Worm (Caenorhabditis elegans) whole organism, dauer: ENCODE measurements around the gene srsx-33.

Source experiments
- unc-62 ChIP-seq: sonication (generic microtip); optimal IDR thresholded peaks from 2 replicates; lab custom pipeline; 2017; ENCODE audit warnings: missing biosample characterization, missing genetic modification reagents, missing genetic modification characterization

The srsx-33 gene

DNA sequence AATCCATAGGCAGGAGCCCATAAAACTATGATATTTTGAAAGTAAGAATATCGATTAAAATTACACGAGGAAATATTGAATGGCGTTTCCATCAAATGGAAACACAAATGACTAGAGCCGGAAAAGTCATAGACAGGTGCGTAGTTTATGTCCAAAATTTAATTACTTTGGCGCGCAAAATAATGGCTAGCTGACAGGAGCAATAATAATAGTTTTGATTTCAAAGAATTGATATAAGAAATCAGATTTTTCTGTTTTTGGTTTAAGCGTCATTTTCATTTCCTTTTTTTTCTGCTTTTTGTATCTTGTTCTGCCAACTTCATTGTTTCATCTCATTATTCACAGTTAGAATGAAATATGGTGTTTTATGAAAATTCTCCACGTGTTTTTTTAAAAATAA, 10.7 kb upstream of the srsx-33 start, which contains the start of gene F07B10.4:
F07B10.4 (minus strand) TSS at position 101 of the 400 bp plus-strand sequence.
- TF ChIP-seq unc-62 (GFP tag; lab: Kevin White, UChicago): no peak

DNA sequence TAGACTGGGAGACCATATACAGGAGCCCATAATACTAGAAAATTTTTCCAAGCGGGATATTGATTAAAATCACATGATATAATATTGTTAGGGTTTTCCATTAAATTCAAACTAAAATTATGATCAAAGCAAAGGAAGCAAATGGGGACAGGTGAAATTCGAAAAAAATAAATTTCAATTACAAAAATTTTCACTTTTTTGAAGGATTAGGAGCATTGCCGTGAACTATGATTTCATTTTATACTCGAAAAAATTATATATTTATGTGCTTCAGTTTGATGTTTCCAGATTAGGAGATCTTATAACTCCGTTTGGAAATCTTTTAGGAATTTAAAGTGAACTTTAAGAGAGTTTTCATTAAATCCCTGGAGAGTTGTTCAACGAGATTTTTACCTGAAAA, 8.3 kb upstream of the srsx-33 start, which contains the start of gene F07B10.7:
F07B10.7 (minus strand) TSS at position 101 of the 400 bp plus-strand sequence.
- no peak for TF ChIP-seq unc-62 (GFP tag; lab: Kevin White, UChicago)

DNA sequence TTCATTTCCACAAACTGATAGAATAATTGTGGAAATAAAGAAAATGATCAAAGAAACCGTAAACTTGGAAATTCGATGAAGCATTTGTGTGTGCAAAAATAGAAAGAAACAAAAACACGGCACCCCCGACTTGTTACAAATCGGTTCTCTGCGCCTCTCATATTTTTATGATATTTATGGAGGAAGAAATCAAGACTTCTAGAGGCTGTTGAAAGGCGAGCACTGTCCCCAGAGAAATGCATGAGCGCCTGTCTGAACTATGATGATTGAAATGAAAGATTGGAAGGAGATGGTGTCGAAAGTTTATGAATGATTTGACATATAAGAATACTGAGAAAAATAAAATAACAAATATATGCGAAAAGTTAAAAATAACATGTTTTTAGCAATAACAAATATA, 6.6 kb upstream of the srsx-33 start, which contains the start of gene lgc-36:
lgc-36 (minus strand) TSS at position 101 of the 400 bp plus-strand sequence.
- TF ChIP-seq unc-62 (GFP tag; lab: Kevin White, UChicago): no peak

DNA sequence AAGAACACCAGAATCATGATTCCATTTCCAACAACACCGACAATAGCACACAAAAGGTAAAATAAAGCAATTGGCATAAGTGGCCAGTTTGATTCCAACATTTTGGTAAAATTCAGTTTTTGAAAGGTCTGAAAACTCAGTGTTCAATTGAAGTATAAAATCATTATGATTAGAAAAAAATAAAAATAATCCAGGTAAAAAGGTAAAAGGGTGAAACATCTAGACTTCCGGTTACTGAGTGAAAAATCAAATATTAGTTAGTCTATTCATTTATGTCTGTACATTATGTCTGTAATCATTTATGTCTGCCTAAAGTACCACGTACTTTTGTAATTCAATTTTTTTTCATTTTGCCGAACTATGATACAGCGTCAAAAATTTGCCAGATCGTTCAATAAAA, 2.7 kb upstream of the srsx-33 start, which contains the start of gene srsx-31:
srsx-31 (minus strand) TSS at position 101 of the 400 bp plus-strand sequence.
- TF ChIP-seq unc-62 (GFP tag; lab: Kevin White, UChicago): no peak

DNA sequence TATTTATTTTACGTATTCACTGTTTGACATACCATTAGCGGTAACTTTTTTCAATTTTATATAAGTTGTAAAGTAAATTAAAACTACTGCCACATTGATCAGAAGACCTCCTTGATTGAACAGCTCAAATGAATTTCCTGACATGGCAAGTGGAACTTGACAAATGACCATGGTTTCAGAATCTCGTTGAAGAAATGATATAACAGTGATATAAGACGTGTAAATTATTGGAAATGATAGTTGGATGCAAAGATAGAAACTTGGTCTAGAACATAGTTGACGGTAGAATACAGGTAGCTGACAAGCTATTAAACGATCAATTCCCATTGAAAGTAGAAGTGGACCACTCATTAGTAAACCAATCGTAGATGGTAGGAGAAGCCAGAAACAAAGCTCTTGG, 531 bp downstream of the srsx-33 start:
- TF ChIP-seq unc-62 (GFP tag; lab: Kevin White, UChicago): no peak

DNA sequence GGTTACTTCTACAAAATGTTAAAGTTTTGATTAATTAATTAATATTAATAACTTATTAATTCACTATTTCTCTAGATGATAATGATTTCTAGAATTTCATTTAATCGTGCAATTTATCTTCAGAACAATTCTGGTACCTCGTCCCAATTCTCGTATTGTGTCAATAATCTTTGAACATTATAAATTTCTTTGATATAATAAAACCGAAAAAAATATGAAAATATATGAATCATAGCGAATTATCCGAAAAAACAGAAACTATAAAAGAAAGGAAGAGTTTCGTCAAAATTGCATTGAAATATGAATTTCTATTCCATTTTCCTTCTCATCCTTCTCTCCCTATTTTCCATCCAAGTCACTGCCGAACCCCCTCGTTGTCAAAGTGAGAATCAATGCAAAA, 1.6 kb downstream of the srsx-33 start, which contains the start of gene T19B10.12:
T19B10.12 (plus strand) TSS at position 301 of the 400 bp plus-strand sequence.
- TF ChIP-seq unc-62 (GFP tag; lab: Kevin White, UChicago): no peak

DNA sequence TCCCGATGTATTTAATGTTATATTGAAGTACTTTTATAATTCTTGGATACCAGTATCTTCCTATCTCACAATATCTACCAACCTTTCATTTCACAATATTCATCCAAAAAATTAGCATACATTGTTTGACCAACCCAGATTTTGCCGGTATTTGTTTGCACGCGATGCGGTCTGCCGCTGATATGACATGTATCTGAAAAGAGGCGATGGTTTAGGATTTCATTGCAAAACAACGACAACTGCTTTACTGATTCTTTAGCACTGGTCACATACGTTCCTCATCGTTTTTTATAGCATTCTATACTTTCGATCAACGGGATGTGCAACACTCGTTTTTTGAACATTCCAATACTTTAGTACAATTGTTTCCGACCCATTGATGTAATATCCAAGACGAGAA, 4.5 kb downstream of the srsx-33 start, which contains the start of gene mam-4:
mam-4 (plus strand) TSS at position 301 of the 400 bp plus-strand sequence.
- TF ChIP-seq unc-62 (GFP tag; lab: Kevin White, UChicago): no peak

DNA sequence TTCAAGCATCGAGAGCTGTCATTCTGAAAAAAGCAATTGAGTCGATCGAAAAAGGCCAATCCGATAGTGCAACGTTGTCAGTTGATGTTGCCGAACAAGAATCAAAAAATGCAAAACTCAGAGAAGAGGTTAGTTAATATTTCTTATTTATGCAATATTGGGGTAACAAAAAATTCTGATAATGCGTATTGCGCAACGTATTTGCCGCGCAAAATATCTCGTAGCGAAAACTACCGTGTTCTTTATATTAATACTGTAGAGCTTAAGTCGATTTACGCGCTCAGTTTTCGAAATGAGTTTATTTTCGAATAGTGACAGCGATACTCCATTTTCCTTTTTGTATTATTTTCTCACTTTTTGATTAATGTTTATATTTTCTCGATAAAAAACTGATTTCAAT, 7.3 kb downstream of the srsx-33 start:
- TF ChIP-seq unc-62 (GFP tag; lab: Kevin White, UChicago): no peak

DNA sequence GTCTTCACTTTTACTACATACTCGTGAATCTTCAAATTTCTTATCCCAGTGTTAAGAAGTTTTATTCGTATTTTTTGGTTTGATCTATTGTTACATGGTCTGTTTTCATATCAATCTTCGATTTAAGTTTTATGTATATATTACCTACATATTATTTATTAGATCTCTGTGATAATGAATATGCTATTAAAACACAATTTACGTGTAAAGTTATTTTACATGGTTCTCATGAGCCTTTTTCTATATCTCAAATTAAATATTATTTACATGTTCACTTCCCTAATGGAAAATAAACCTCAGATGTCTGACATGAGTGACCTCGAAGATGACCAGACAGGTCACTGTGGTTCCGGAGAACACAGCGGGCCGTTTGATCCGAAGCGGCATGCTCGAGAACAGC, 7.8 kb downstream of the srsx-33 start, which contains the start of gene mxl-1:
mxl-1 (plus strand) TSS at position 301 of the 400 bp plus-strand sequence.
- no peak for TF ChIP-seq unc-62 (GFP tag; lab: Kevin White, UChicago)

DNA sequence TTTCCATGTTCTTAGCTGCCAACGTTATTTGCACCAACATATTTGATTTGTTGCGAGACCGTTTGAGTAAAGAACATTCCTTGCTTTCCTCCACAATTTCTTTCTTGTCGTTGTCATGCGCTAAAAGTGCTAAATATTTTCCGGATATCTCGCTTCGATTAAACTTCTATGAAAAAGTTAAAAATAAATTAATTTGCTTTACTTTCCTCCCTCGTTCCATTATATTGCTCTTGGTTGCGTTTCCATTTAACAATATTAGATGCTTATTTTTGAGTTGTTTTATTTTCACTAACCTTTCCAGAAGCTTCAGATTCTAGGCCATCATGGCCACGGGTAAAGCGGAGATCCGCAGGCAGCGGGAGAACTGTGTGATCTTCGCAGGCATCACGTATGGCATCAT, 10.7 kb downstream of the srsx-33 start, which contains the start of gene pgap-1:
pgap-1 (plus strand) TSS at position 301 of the 400 bp plus-strand sequence.
- TF ChIP-seq unc-62 (GFP tag; lab: Kevin White, UChicago): no peak

DNA sequence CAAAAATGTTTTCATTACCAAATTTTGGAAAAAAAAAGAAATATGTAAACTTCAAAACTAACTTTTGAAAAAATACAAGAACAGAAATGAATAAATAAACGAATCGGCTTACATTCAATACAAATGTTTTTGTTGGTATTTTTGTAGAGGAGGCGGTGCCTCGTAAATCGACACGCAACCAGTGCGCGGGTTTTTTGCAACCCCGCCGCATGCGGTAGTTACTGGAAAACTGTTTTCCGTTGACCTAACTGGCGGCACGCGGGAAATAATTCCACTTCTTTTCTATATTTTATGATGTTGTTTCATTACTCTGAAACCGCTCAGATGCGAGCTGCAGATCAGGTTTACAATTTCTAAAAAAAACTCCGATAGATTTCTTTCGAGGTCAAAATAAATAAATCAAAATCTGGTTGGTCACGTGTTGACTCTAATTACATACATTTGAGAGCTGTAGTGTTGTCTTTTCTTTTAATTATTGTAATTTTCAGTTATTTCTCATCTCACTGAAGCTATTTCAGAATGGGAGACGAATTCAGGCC, 13.1 kb downstream of the srsx-33 start, which contains the start of the genes dvc-1 and ima-1:
dvc-1 (minus strand) TSS at position 145 of the 539 bp plus-strand sequence.
ima-1 (plus strand) TSS at position 489 of the 539 bp plus-strand sequence.
- no peak for TF ChIP-seq unc-62 (GFP tag; lab: Kevin White, UChicago)

DNA sequence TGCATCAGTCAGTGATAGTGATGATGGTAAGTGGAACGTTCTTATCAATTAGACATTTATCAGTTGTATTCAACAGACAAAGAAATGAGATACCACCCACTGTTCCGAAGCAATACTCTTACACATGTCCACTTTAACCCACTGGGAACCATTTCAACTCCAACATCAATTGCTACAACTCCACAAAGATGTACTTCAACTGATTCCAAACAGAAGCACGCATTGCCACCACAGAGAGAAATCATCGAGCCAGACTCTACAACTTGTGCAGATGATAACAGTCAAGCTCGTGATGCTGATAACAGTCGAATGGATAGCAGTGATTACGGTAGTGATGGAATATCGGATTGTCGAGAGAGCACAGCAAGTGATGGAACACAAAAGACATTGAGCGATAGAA, 16.5 kb downstream of the srsx-33 start:
- no peak for TF ChIP-seq unc-62 (GFP tag; lab: Kevin White, UChicago)

DNA sequence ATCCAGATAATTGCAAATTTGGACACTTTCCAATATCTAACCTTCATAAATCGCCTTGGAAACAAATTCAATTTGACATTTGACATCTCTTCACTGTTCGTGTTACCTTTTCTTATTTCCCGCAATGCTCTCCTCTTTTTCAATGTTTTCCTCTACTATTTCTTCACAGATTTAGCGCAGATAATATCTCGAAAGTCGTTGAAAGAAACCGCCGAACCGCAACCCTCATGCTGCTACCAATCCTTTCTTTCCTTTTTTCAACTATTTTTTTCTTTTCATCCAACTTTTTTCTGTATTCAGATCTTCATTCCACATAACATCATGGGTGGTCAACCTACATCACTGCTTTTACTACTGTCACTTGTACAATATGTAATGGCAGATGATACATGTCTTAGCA, 18.0 kb downstream of the srsx-33 start, which contains the start of gene T19B10.5:
T19B10.5 (plus strand) TSS at position 301 of the 400 bp plus-strand sequence.
- TF ChIP-seq unc-62 (GFP tag; lab: Kevin White, UChicago): no peak

DNA sequence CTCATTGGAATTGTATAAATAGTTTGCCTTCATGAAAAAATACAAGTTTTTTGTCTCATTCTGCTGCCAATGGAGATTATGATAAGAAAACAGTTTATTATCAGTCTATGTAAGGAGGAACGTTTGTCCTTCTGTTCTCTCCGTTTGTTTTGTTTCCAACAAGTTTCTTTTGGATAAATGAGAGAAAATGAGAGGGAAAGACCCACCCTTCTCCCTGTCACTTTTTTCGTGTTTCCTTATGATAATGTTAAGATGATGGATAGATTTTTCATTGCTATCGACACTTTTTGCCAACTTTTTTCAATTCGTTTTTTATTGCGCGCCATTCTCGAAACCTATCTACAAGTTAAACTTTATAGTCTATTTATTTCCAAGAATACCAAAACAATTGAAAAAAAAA, 21.2 kb downstream of the srsx-33 start:
- no peak for TF ChIP-seq unc-62 (GFP tag; lab: Kevin White, UChicago)

DNA sequence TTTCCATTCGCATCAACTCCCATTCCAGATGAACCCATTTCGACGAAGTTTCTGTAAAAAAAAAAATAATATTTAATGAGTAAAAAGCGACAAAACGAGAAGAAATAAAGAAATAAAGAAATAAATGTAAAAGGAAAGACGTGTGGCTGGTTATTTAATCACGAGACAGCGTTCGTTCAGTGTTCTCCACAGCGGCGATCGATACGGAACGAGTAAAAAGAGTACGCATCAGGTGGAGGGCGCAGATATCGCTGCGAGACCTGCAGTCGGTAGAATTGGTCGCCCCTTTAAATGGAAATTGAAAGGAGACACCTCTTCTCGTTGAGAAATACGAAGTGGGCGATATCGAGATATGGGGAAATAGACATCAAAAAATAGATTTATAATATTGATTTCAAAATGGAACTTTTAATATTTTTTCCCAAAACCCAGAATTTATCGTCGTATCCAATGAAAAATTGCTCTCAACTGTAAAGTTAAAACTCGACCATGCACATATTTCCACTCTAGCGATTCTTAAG, 23.6 kb downstream of the srsx-33 start, which contains the start of gene pqn-70:
pqn-70 (minus strand) TSS at position 51 of the 521 bp plus-strand sequence.
- no peak for TF ChIP-seq unc-62 (GFP tag; lab: Kevin White, UChicago)

DNA sequence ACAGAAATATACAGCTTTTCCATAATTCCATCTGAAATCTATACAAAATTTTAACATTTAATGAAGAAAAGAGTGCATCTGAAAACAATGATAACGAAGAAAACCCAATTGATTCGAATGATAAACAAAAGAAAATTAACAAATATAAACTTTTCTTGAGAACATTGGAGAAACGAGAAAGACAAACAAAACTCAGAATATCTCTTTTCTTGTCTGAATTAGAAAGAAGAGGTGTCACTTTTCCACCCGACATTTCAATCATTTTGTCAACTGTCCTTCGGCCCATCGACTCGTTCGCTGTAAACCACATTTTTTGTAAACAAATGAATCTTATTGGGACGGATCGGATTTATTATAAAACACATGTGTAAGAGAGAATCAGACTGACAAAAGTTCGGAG, 26.3 kb downstream of the srsx-33 start, which contains the start of gene bgal-1:
bgal-1 (minus strand) TSS at position 38 of the 400 bp plus-strand sequence.
- TF ChIP-seq unc-62 (GFP tag; lab: Kevin White, UChicago): no peak
